Worm (Caenorhabditis elegans): ENCODE results near the gene srx-18.

DNA sequence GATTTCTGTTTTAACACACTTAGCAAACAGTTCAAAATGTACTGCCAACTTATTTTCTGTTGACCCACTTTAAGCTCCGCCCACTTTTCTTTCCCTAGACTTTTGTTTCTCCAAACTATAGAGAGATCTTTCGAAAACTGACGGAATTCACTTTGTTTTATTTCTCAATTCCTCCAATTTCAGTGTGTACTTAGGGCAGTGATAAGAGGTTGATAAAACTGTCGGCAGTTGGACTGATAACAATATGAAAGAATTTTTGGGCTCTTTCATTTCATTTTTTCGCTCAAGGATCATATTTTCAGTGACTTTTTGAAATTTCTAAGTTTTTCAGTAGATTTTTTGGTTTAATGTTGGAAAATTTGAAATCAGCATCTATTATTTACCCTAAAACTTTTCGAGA lies 43.7 kb downstream of the srx-18 start:
- TF ChIP-seq elt-1 (tag; optimal IDR thresholded peaks at IDR 0.05; ENCODE audit: borderline replicate concordance, insufficient read depth): no peak
- TF ChIP-seq nhr-28 (tag; optimal IDR thresholded peaks at IDR 0.05): no peak
- no peak for TF ChIP-seq drap-1 (GFP tag; optimal IDR thresholded peaks at IDR 0.05)
- no peak for TF ChIP-seq ceh-83 (GFP tag; optimal IDR thresholded peaks at IDR 0.05)
- no peak for TF ChIP-seq pha-4 (tag; optimal IDR thresholded peaks at IDR 0.05)
- TF ChIP-seq nhr-76 (tag; optimal IDR thresholded peaks at IDR 0.05): no peak
- no peak for TF ChIP-seq elt-3 (tag; optimal IDR thresholded peaks at IDR 0.05)
- no peak for TF ChIP-seq snpc-4 (tag; optimal IDR thresholded peaks at IDR 0.05)
- TF ChIP-seq ztf-11 (tag; optimal IDR thresholded peaks at IDR 0.05): no peak
- TF ChIP-seq unc-39 (tag; optimal IDR thresholded peaks at IDR 0.05): no peak
